Worm (Caenorhabditis elegans) whole organism, young adult: ENCODE data around the gene nck-1.

Experiments
- B0261.1 ChIP-seq: sonication (generic microtip); optimal IDR thresholded peaks from 2 replicates; lab custom pipeline; 2016; ENCODE audit warnings: mild to moderate bottlenecking, missing genetic modification characterization, moderate library complexity, missing compliant biosample characterization
- T26A5.8 ChIP-seq: sonication (generic microtip); optimal IDR thresholded peaks from 2 replicates; lab custom pipeline; 2016; ENCODE audit warnings: missing genetic modification characterization, missing compliant biosample characterization
- ets-4 ChIP-seq: fragments of 200-800 bp; sonication (Bioruptor generic); optimal IDR thresholded peaks from 2 replicates; lab custom pipeline; 2018; ENCODE audit warnings: mild to moderate bottlenecking, missing genetic modification characterization, missing compliant biosample characterization
- lin-40 ChIP-seq: sonication (generic microtip); optimal IDR thresholded peaks from 2 replicates; lab custom pipeline; 2016; ENCODE audit warnings: missing genetic modification characterization, mild to moderate bottlenecking, missing compliant biosample characterization, missing genotype, missing genetic modification reagents
- mes-4 ChIP-seq: sonication (generic microtip); optimal IDR thresholded peaks from 2 replicates; lab custom pipeline; 2016; ENCODE audit warnings: missing genotype, missing genetic modification characterization, missing compliant biosample characterization
- nhr-80 ChIP-seq: sonication (generic microtip); optimal IDR thresholded peaks from 2 replicates; lab custom pipeline; 2016; ENCODE audit warnings: missing genetic modification characterization, missing compliant biosample characterization
- pha-4 ChIP-seq: fragments of 150-350 bp; sonication (generic microtip); optimal IDR thresholded peaks from 2 replicates; lab custom pipeline; 2014; ENCODE audit warnings: missing biosample characterization, missing genetic modification reagents, missing genetic modification characterization
- tbp1 ChIP-seq: fragments of 200-800 bp; sonication (Bioruptor generic); optimal IDR thresholded peaks from 2 replicates; lab custom pipeline; 2018; ENCODE audit warnings: mild to moderate bottlenecking, missing genetic modification characterization, missing compliant biosample characterization

ce11 chrX:4192235-4192634 is 39.0 kb upstream of the nck-1 start:
- TF ChIP-seq pha-4 (tag; lab: Kevin White, UChicago) (no peak), nhr-80 (no peak), T26A5.8 (tag; lab: Kevin White, UChicago) (no peak), B0261.1 (tag; lab: Kevin White, UChicago) (no peak), ets-4 (no peak), lin-40 (tag; lab: Kevin White, UChicago) (no peak), mes-4 (tag; lab: Kevin White, UChicago) (no peak), tbp1 (GFP tag; lab: Kevin White, UChicago) (no peak)
